Fruit fly (Drosophila melanogaster) whole organism, prepupa: ENCODE measurements around the gene Pex2.
A peak's percentile ranks its signal among the peaks of the same experiment; 100 is the strongest.

ENCODE experiments used
- Blimp-1 ChIP-seq: fragments of 200-800 bp; sonication (Bioruptor generic); optimal IDR thresholded peaks from 3 replicates; lab custom pipeline; 2017; ENCODE audit warnings: missing biosample characterization, missing genetic modification characterization, mild to moderate bottlenecking, moderate library complexity, missing genetic modification reagents
- CG10631 ChIP-seq: fragments of 200-800 bp; sonication (Bioruptor generic); optimal IDR thresholded peaks from 2 replicates; lab custom pipeline; 2016; ENCODE audit warnings: missing biosample characterization, missing genetic modification characterization
- CG10669 ChIP-seq: fragments of 200-800 bp; sonication (Bioruptor generic); optimal IDR thresholded peaks from 3 replicates; lab custom pipeline; 2018; ENCODE audit warnings: missing biosample characterization, mild to moderate bottlenecking, missing genetic modification characterization, moderate library complexity
- CG11294 ChIP-seq: fragments of 200-800 bp; sonication (Bioruptor generic); IDR thresholded peaks from 2 replicates; pipeline ENCODE4 v1.3.6; 2022; ENCODE audit warnings: missing biosample characterization, missing genetic modification characterization
- CG11762 ChIP-seq: fragments of 200-800 bp; sonication (Bioruptor generic); optimal IDR thresholded peaks from 3 replicates; lab custom pipeline; 2016; ENCODE audit warnings: missing biosample characterization, missing genetic modification characterization; ENCODE audit not compliant: insufficient read depth
- CG11902 ChIP-seq: fragments of 200-800 bp; sonication (Bioruptor generic); optimal IDR thresholded peaks from 3 replicates; lab custom pipeline; 2016; ENCODE audit warnings: missing biosample characterization, missing genetic modification characterization
- CG15336 ChIP-seq: fragments of 200-800 bp; sonication (Bioruptor generic); IDR thresholded peaks from 2 replicates; pipeline ENCODE4 v1.3.6; 2022; ENCODE audit warnings: missing biosample characterization, missing genetic modification characterization
- CG1621 ChIP-seq: fragments of 200-800 bp; sonication (Bioruptor generic); optimal IDR thresholded peaks from 3 replicates; lab custom pipeline; 2018; ENCODE audit warnings: missing biosample characterization, mild to moderate bottlenecking, missing genetic modification characterization
- CG16779 ChIP-seq: fragments of 200-800 bp; sonication (Bioruptor generic); optimal IDR thresholded peaks from 3 replicates; lab custom pipeline; 2017; ENCODE audit warnings: missing biosample characterization, mild to moderate bottlenecking, missing genetic modification characterization
- CG3032 ChIP-seq: fragments of 200-800 bp; optimal IDR thresholded peaks from 2 replicates; lab custom pipeline; 2019; ENCODE audit warnings: missing biosample characterization, mild to moderate bottlenecking, missing genetic modification characterization, moderate library complexity
- CG32006 ChIP-seq: fragments of 200-800 bp; sonication (Bioruptor generic); optimal IDR thresholded peaks from 3 replicates; lab custom pipeline; 2017; ENCODE audit warnings: missing biosample characterization, mild to moderate bottlenecking, missing genetic modification characterization
- CG34406 ChIP-seq: fragments of 200-800 bp; sonication (Bioruptor generic); optimal IDR thresholded peaks from 3 replicates; lab custom pipeline; 2016; ENCODE audit warnings: missing biosample characterization, missing genetic modification characterization
- CG3919 ChIP-seq: fragments of 200-800 bp; sonication (Bioruptor generic); optimal IDR thresholded peaks from 3 replicates; lab custom pipeline; 2016; ENCODE audit warnings: missing biosample characterization, missing genetic modification characterization
- CG4318 ChIP-seq: fragments of 200-800 bp; sonication (Bioruptor generic); optimal IDR thresholded peaks from 3 replicates; lab custom pipeline; 2017; ENCODE audit warnings: missing biosample characterization, mild to moderate bottlenecking, missing genetic modification characterization
- CG6163 ChIP-seq: fragments of 200-800 bp; sonication (Bioruptor generic); IDR thresholded peaks from 3 replicates; pipeline ENCODE4 v1.3.6; 2022; ENCODE audit warnings: missing biosample characterization, missing genetic modification characterization
- CG6276 ChIP-seq: fragments of 200-800 bp; sonication (Bioruptor generic); optimal IDR thresholded peaks from 2 replicates; lab custom pipeline; 2017; ENCODE audit warnings: missing biosample characterization, mild to moderate bottlenecking, missing genetic modification characterization
- CG6808 ChIP-seq: fragments of 200-800 bp; sonication (Bioruptor generic); optimal IDR thresholded peaks from 3 replicates; lab custom pipeline; 2017; ENCODE audit warnings: missing biosample characterization, missing genetic modification characterization, mild to moderate bottlenecking, moderate library complexity, missing genetic modification reagents
- CG6854 ChIP-seq: fragments of 200-800 bp; sonication (Bioruptor generic); optimal IDR thresholded peaks from 2 replicates; lab custom pipeline; 2017; ENCODE audit warnings: missing biosample characterization, mild to moderate bottlenecking, missing genetic modification characterization
- CG7368 ChIP-seq: fragments of 200-800 bp; sonication (Bioruptor generic); optimal IDR thresholded peaks from 3 replicates; lab custom pipeline; 2016; ENCODE audit warnings: missing biosample characterization, missing genetic modification characterization
- CG8119 ChIP-seq: fragments of 200-800 bp; sonication (Bioruptor generic); IDR thresholded peaks from 3 replicates; pipeline ENCODE4 v1.3.6; 2022; ENCODE audit warnings: missing biosample characterization, missing genetic modification characterization
- CG8319 ChIP-seq: fragments of 200-800 bp; sonication (Bioruptor generic); optimal IDR thresholded peaks from 3 replicates; lab custom pipeline; 2016; ENCODE audit warnings: missing biosample characterization, missing genetic modification characterization
- CG8632 ChIP-seq: fragments of 200-800 bp; sonication (Bioruptor generic); optimal IDR thresholded peaks from 3 replicates; lab custom pipeline; 2016; ENCODE audit warnings: missing biosample characterization, missing genetic modification characterization
- CG9139 ChIP-seq: fragments of 200-800 bp; sonication (Bioruptor generic); optimal IDR thresholded peaks from 3 replicates; lab custom pipeline; 2017; ENCODE audit warnings: missing biosample characterization, mild to moderate bottlenecking, missing genetic modification characterization
- Eip75B ChIP-seq: fragments of 200-800 bp; sonication (Bioruptor generic); optimal IDR thresholded peaks from 3 replicates; lab custom pipeline; 2016; ENCODE audit warnings: missing biosample characterization, missing genetic modification characterization
- Eip78C ChIP-seq: fragments of 200-800 bp; sonication (Bioruptor generic); peaks from one replicate; lab custom pipeline; 2016; ENCODE audit warnings: missing biosample characterization, missing genetic modification characterization
- Eip93F ChIP-seq: fragments of 200-800 bp; sonication (Bioruptor generic); optimal IDR thresholded peaks from 2 replicates; lab custom pipeline; 2016; ENCODE audit warnings: missing biosample characterization, mild to moderate bottlenecking, missing genetic modification characterization
- Ets21C ChIP-seq: fragments of 200-800 bp; sonication (Bioruptor generic); optimal IDR thresholded peaks from 3 replicates; lab custom pipeline; 2016; ENCODE audit warnings: missing biosample characterization, missing genetic modification characterization
- Ets96B ChIP-seq: fragments of 200-800 bp; optimal IDR thresholded peaks from 2 replicates; lab custom pipeline; 2019; ENCODE audit warnings: missing biosample characterization, mild to moderate bottlenecking, missing genetic modification characterization, moderate library complexity
- Gug ChIP-seq: fragments of 200-800 bp; sonication (Bioruptor generic); IDR thresholded peaks from 2 replicates; pipeline ENCODE4 v1.3.6; 2022; ENCODE audit warnings: missing biosample characterization, missing genetic modification characterization
- Hr38 ChIP-seq: sonication (Bioruptor generic); optimal IDR thresholded peaks from 2 replicates; lab custom pipeline; 2016; ENCODE audit warnings: missing biosample characterization, missing genetic modification characterization
- Hr39 ChIP-seq: fragments of 200-800 bp; sonication (Bioruptor generic); optimal IDR thresholded peaks from 2 replicates; lab custom pipeline; 2016; ENCODE audit warnings: missing biosample characterization, missing genetic modification characterization
- Hr4 ChIP-seq: fragments of 200-800 bp; sonication (Bioruptor generic); optimal IDR thresholded peaks from 3 replicates; lab custom pipeline; 2016; ENCODE audit warnings: missing biosample characterization, missing genetic modification characterization
- Lpt ChIP-seq: fragments of 200-800 bp; sonication (Bioruptor generic); optimal IDR thresholded peaks from 3 replicates; lab custom pipeline; 2016; ENCODE audit warnings: missing biosample characterization, missing genetic modification characterization
- Met ChIP-seq: fragments of 200-800 bp; sonication (Bioruptor generic); optimal IDR thresholded peaks from 3 replicates; lab custom pipeline; 2016; ENCODE audit warnings: missing biosample characterization, missing genetic modification characterization
- Smox ChIP-seq: fragments of 200-800 bp; sonication (Bioruptor generic); optimal IDR thresholded peaks from 3 replicates; lab custom pipeline; 2016; ENCODE audit warnings: missing biosample characterization, missing genetic modification characterization
- Sox102F ChIP-seq: fragments of 200-800 bp; sonication (Bioruptor generic); optimal IDR thresholded peaks from 2 replicates; lab custom pipeline; 2016; ENCODE audit warnings: missing biosample characterization, mild to moderate bottlenecking, missing genetic modification characterization
- Sox14 ChIP-seq: fragments of 200-800 bp; sonication (Bioruptor generic); optimal IDR thresholded peaks from 3 replicates; lab custom pipeline; 2016; ENCODE audit warnings: missing biosample characterization, missing genetic modification characterization
- Sox15 ChIP-seq: fragments of 200-800 bp; sonication (Bioruptor generic); optimal IDR thresholded peaks from 3 replicates; lab custom pipeline; 2016; ENCODE audit warnings: missing biosample characterization, missing genetic modification characterization
- achi ChIP-seq: fragments of 200-800 bp; sonication (Bioruptor generic); optimal IDR thresholded peaks from 3 replicates; lab custom pipeline; 2016; ENCODE audit warnings: missing biosample characterization, missing genetic modification characterization
- cyc ChIP-seq: fragments of 200-800 bp; sonication (Bioruptor generic); optimal IDR thresholded peaks from 3 replicates; lab custom pipeline; 2016; ENCODE audit warnings: missing biosample characterization, missing genetic modification characterization
- dac ChIP-seq: fragments of 200-800 bp; sonication (Bioruptor generic); optimal IDR thresholded peaks from 2 replicates; lab custom pipeline; 2017; ENCODE audit warnings: missing biosample characterization, mild to moderate bottlenecking, missing genetic modification characterization
- dsx ChIP-seq: fragments of 200-800 bp; optimal IDR thresholded peaks from 3 replicates; lab custom pipeline; 2019; ENCODE audit warnings: missing biosample characterization, mild to moderate bottlenecking, missing genetic modification characterization, moderate library complexity; ENCODE audit not compliant: poor library complexity, severe bottlenecking
- eg ChIP-seq: fragments of 200-800 bp; sonication (Bioruptor generic); IDR thresholded peaks from 3 replicates; pipeline ENCODE4 v1.3.6; 2022; ENCODE audit warnings: missing biosample characterization, missing genetic modification characterization
- fd59A ChIP-seq: fragments of 200-800 bp; sonication (Bioruptor generic); optimal IDR thresholded peaks from 2 replicates; lab custom pipeline; 2017; ENCODE audit warnings: missing biosample characterization, mild to moderate bottlenecking, missing genetic modification characterization, missing genetic modification reagents
- fd85E ChIP-seq: fragments of 200-800 bp; sonication (Bioruptor generic); optimal IDR thresholded peaks from 3 replicates; lab custom pipeline; 2016; ENCODE audit warnings: missing biosample characterization, missing genetic modification characterization
- fkh ChIP-seq: fragments of 200-800 bp; sonication (Bioruptor generic); optimal IDR thresholded peaks from 3 replicates; lab custom pipeline; 2017; ENCODE audit warnings: missing biosample characterization, mild to moderate bottlenecking, missing genetic modification characterization, moderate library complexity
- lz ChIP-seq: fragments of 200-800 bp; sonication (Bioruptor generic); optimal IDR thresholded peaks from 3 replicates; lab custom pipeline; 2016; ENCODE audit warnings: missing biosample characterization, missing genetic modification characterization
- net ChIP-seq: fragments of 200-800 bp; sonication (Bioruptor generic); optimal IDR thresholded peaks from 3 replicates; lab custom pipeline; 2016; ENCODE audit warnings: missing biosample characterization, missing genetic modification characterization
- pdm3 ChIP-seq: fragments of 200-800 bp; sonication (Bioruptor generic); optimal IDR thresholded peaks from 3 replicates; lab custom pipeline; 2016; ENCODE audit warnings: missing biosample characterization, missing genetic modification characterization
- salr ChIP-seq, 2 experiments: fragments of 200-800 bp; sonication (Bioruptor generic); optimal IDR thresholded peaks; 3 replicates each; lab custom pipeline; 2016 to 2018; ENCODE audit warnings: missing biosample characterization in 2 of 2, missing genetic modification characterization in 2 of 2, mild to moderate bottlenecking in 1 of 2
- spab ChIP-seq: fragments of 200-800 bp; sonication (Bioruptor generic); optimal IDR thresholded peaks from 2 replicates; lab custom pipeline; 2017; ENCODE audit warnings: missing biosample characterization, mild to moderate bottlenecking, missing genetic modification characterization, missing genetic modification reagents
- ss ChIP-seq, 2 experiments: fragments of 200-800 bp; sonication (Bioruptor generic); optimal IDR thresholded peaks; 2 replicates in 1 of 2; 3 replicates in 1 of 2; lab custom pipeline; 2017 to 2018; ENCODE audit warnings: mild to moderate bottlenecking in 2 of 2, missing biosample characterization in 2 of 2, missing genetic modification characterization in 2 of 2, moderate library complexity in 1 of 2
- svp ChIP-seq: fragments of 200-800 bp; sonication (Bioruptor generic); peaks from one replicate; lab custom pipeline; 2016; ENCODE audit warnings: missing biosample characterization, missing genetic modification characterization

Pex2 gene

dm6 chr3L:8334338-8334737 lies 4.5 kb upstream of the Pex2 start:
- TF ChIP-seq CG6163 (GFP tag; lab: Robert Waterston, UW) (no peak), CG1621 (tag; lab: Kevin White, UChicago) (no peak), CG15336 (GFP tag; lab: Robert Waterston, UW) (0 out of 2 replicates have a peak, but pooled peaks have one; percentile 21), CG9139 (GFP tag; lab: Kevin White, UChicago) (no peak), Hr38 (GFP tag; lab: Kevin White, UChicago) (no peak), Eip93F (no peak), dac (GFP tag; lab: Kevin White, UChicago) (no peak), CG3919 (GFP tag; lab: Kevin White, UChicago) (no peak), CG6854 (GFP tag; lab: Kevin White, UChicago) (no peak), Sox14 (GFP tag; lab: Kevin White, UChicago) (no peak), fd59A (GFP tag; lab: Kevin White, UChicago) (no peak), CG7368 (GFP tag; lab: Kevin White, UChicago) (no peak), CG8632 (GFP tag; lab: Kevin White, UChicago) (no peak), svp (GFP tag; lab: Kevin White, UChicago) (no peak), Eip78C (GFP tag; lab: Kevin White, UChicago) (no peak), CG11294 (GFP tag; lab: Robert Waterston, UW) (no peak), Eip75B (GFP tag; lab: Kevin White, UChicago) (no peak), eg (GFP tag; lab: Robert Waterston, UW) (peak; percentile 60; the same call in 2 of the 3 replicates), pdm3 (GFP tag; lab: Kevin White, UChicago) (no peak), Smox (GFP tag; lab: Kevin White, UChicago) (no peak), net (GFP tag; lab: Kevin White, UChicago) (no peak), CG8319 (GFP tag; lab: Kevin White, UChicago) (no peak), CG16779 (tag; lab: Kevin White, UChicago) (no peak), Hr39 (GFP tag; lab: Kevin White, UChicago) (no peak), spab (GFP tag; lab: Kevin White, UChicago) (no peak), Blimp-1 (GFP tag; lab: Kevin White, UChicago) (no peak), CG10631 (GFP tag; lab: Kevin White, UChicago) (no peak), Gug (no peak), achi (no peak), CG11902 (GFP tag; lab: Kevin White, UChicago) (no peak), Met (GFP tag; lab: Kevin White, UChicago) (no peak), Lpt (no peak), Ets21C (no peak), CG8119 (peak; percentile 59; the same call in 2 of the 3 replicates), lz (GFP tag; lab: Kevin White, UChicago) (no peak), fkh (no peak), fd85E (GFP tag; lab: Kevin White, UChicago) (no peak), salr (GFP tag; optimal IDR thresholded peaks at IDR 0.05; lab: Kevin White, UChicago) (no peak), Sox102F (GFP tag; lab: Kevin White, UChicago) (no peak), CG32006 (GFP tag; lab: Kevin White, UChicago) (peak; percentile 35), Ets96B (tag; lab: Kevin White, UChicago) (no peak), Hr4 (GFP tag; lab: Kevin White, UChicago) (peak; percentile 48), CG11762 (GFP tag; lab: Kevin White, UChicago) (no peak), CG6808 (GFP tag; lab: Kevin White, UChicago) (no peak), CG4318 (GFP tag; lab: Kevin White, UChicago) (peak; percentile 25), cyc (GFP tag; lab: Kevin White, UChicago) (no peak), CG10669 (GFP tag; lab: Kevin White, UChicago) (no peak), CG34406 (GFP tag; lab: Kevin White, UChicago) (no peak), dsx (no peak), CG6276 (peak; percentile 39), ss (GFP tag; optimal IDR thresholded peaks at IDR 0.05; lab: Kevin White, UChicago) (no peak), Sox15 (no peak), CG3032 (tag; lab: Kevin White, UChicago) (no peak)
